Fruit fly (Drosophila melanogaster) whole organism, embryonic: Measurements from ENCODE around the gene CG4393.

ENCODE experiments used
- Atf-2 ChIP-seq: fragments of 200-800 bp; sonication (Bioruptor generic); optimal IDR thresholded peaks from 2 replicates; lab custom pipeline; 2016; ENCODE audit warnings: missing biosample characterization, missing genetic modification characterization
- B-H2 ChIP-seq: fragments of 200-800 bp; sonication (Bioruptor generic); optimal IDR thresholded peaks from 2 replicates; lab custom pipeline; 2018; ENCODE audit warnings: missing biosample characterization, mild to moderate bottlenecking, missing genetic modification characterization
- CG12236 ChIP-seq: fragments of 200-800 bp; sonication (Bioruptor generic); optimal IDR thresholded peaks from 2 replicates; lab custom pipeline; 2016; ENCODE audit warnings: missing biosample characterization, missing genetic modification characterization
- CG31365 ChIP-seq: fragments of 200-800 bp; sonication (Bioruptor generic); optimal IDR thresholded peaks from 2 replicates; lab custom pipeline; 2018; ENCODE audit warnings: missing biosample characterization, mild to moderate bottlenecking, missing genetic modification characterization
- CG9932 ChIP-seq: fragments of 200-800 bp; sonication (Bioruptor generic); IDR thresholded peaks from 2 replicates; pipeline ENCODE4 v1.3.6; 2022; ENCODE audit warnings: missing biosample characterization, missing genetic modification characterization
- Hsf ChIP-seq: fragments of 200-800 bp; sonication (Bioruptor generic); optimal IDR thresholded peaks from 3 replicates; lab custom pipeline; 2016; ENCODE audit warnings: missing biosample characterization, missing genetic modification characterization
- Lim3 ChIP-seq: fragments of 200-800 bp; sonication (Bioruptor generic); IDR thresholded peaks from 2 replicates; pipeline ENCODE4 v1.3.6; 2022; ENCODE audit warnings: missing biosample characterization, missing genetic modification characterization
- Optix ChIP-seq: fragments of 200-800 bp; sonication (Bioruptor generic); IDR thresholded peaks from 3 replicates; pipeline ENCODE4 v1.3.6; 2022; ENCODE audit warnings: missing biosample characterization, missing genetic modification characterization
- sc ChIP-seq, 3 experiments: fragments of >200 bp in 2 of 3; fragments of 200-800 bp in 1 of 3; sonication (Bioruptor generic) in 1 of 3; optimal IDR thresholded peaks; 2 replicates in 2 of 3; 3 replicates in 1 of 3; lab custom pipeline; 2017; ENCODE audit warnings: mild to moderate bottlenecking in 1 of 3, missing biosample characterization in 1 of 3, missing genetic modification characterization in 1 of 3, missing genetic modification reagents in 1 of 3
- toy ChIP-seq: fragments of 200-800 bp; sonication (Bioruptor generic); IDR thresholded peaks from 2 replicates; pipeline ENCODE4 v1.3.6; 2022; ENCODE audit warnings: missing biosample characterization, missing genetic modification characterization
- twi ChIP-seq: fragments of 200-800 bp; optimal IDR thresholded peaks from 2 replicates; lab custom pipeline; 2019; ENCODE audit warnings: missing biosample characterization, mild to moderate bottlenecking, missing genetic modification characterization, moderate library complexity

DNA sequence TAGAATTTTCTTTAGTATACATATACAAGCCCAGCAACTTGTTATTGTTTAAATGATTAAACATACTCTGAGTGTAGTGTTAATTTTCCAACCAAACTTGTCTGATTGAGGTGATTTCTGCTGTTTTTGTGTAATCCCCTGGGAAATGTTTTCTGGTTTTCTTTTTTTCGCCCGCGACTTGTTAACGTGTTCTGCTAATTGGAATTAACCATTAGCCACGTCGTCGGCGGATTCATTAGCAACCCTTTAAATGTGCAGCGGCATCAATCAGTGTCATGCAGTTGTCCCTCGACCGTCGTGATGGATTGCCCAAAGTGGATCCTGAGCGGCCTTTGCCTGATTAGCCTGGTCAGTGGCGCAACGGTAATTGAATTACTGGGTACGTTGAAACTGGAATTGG, 20.6 kb upstream of the CG4393 start, which contains the start of gene Ir94e:
- TF ChIP-seq CG12236 (GFP tag; lab: Kevin White, UChicago) (no peak), B-H2 (no peak), Optix (GFP tag; lab: Robert Waterston, UW) (no peak), sc (optimal IDR thresholded peaks at IDR 0.05; lab: Kevin White, UChicago) (no peak), sc (GFP tag; optimal IDR thresholded peaks at IDR 0.05; lab: Kevin White, UChicago) (no peak), Atf-2 (GFP tag; lab: Kevin White, UChicago) (no peak), CG31365 (tag; lab: Kevin White, UChicago) (no peak), twi (no peak), Lim3 (no peak), Hsf (GFP tag; lab: Kevin White, UChicago) (no peak), toy (no peak), CG9932 (GFP tag; lab: Robert Waterston, UW) (no peak)
